Fruit fly (Drosophila melanogaster) whole organism, embryonic: ENCODE measurements around the gene VhaM9.7-b.
A peak's percentile ranks its signal among the peaks of the same experiment; 100 is the strongest.

ENCODE experiments used
- Awh ChIP-seq: fragments of 200-800 bp; sonication (Bioruptor generic); IDR thresholded peaks from 2 replicates; pipeline ENCODE4, ENCODE4 v1.3.6; 2022; ENCODE audit warnings: missing biosample characterization, missing genetic modification characterization
- Bgb ChIP-seq: fragments of 200-800 bp; sonication (Bioruptor generic); IDR thresholded peaks from 2 replicates; pipeline ENCODE4 v1.3.6; 2022; ENCODE audit warnings: missing biosample characterization, missing genetic modification characterization; ENCODE audit not compliant: partially characterized antibody
- C15 ChIP-seq: fragments of 200-800 bp; sonication (Bioruptor generic); IDR thresholded peaks from 3 replicates; pipeline ENCODE4 v1.3.6; 2022; ENCODE audit warnings: missing biosample characterization, missing genetic modification characterization
- CG10209 ChIP-seq: fragments of 200-800 bp; sonication (Bioruptor generic); optimal IDR thresholded peaks from 3 replicates; lab custom pipeline; 2017; ENCODE audit warnings: missing biosample characterization, mild to moderate bottlenecking, missing genetic modification characterization, missing genetic modification reagents
- CG10274 ChIP-seq: fragments of 200-800 bp; sonication (Bioruptor generic); optimal IDR thresholded peaks from 3 replicates; lab custom pipeline; 2017; ENCODE audit warnings: missing biosample characterization, mild to moderate bottlenecking, missing genetic modification characterization
- CG11093 ChIP-seq: fragments of 200-800 bp; sonication (Bioruptor generic); IDR thresholded peaks from 3 replicates; pipeline ENCODE4 v1.3.6; 2022; ENCODE audit warnings: missing biosample characterization, missing genetic modification characterization
- CG13287 ChIP-seq: fragments of 200-800 bp; sonication (Bioruptor generic); IDR thresholded peaks from 2 replicates; pipeline ENCODE4 v1.3.6; 2022; ENCODE audit warnings: missing biosample characterization, missing genetic modification characterization; ENCODE audit not compliant: partially characterized antibody
- CG1602 ChIP-seq: fragments of 200-800 bp; sonication (Bioruptor generic); optimal IDR thresholded peaks from 3 replicates; lab custom pipeline; 2016; ENCODE audit warnings: missing biosample characterization, missing genetic modification characterization
- CG30020 ChIP-seq: fragments of 200-800 bp; optimal IDR thresholded peaks from 2 replicates; lab custom pipeline; 2019; ENCODE audit warnings: missing biosample characterization, mild to moderate bottlenecking, missing genetic modification characterization, moderate library complexity
- CG30431 ChIP-seq: fragments of 200-800 bp; sonication (Bioruptor generic); optimal IDR thresholded peaks from 2 replicates; lab custom pipeline; 2017; ENCODE audit warnings: missing biosample characterization, missing genetic modification characterization
- CG31441 ChIP-seq: fragments of 200-800 bp; sonication (Bioruptor generic); IDR thresholded peaks from 2 replicates; pipeline ENCODE4 v1.3.6; 2022; ENCODE audit warnings: missing biosample characterization, missing genetic modification characterization
- CG6654 ChIP-seq: fragments of 200-800 bp; sonication (Bioruptor generic); optimal IDR thresholded peaks from 2 replicates; lab custom pipeline; 2017; ENCODE audit warnings: missing biosample characterization, mild to moderate bottlenecking, missing genetic modification characterization
- CG6791 ChIP-seq: fragments of 200-800 bp; sonication (Bioruptor generic); IDR thresholded peaks from 3 replicates; pipeline ENCODE4 v1.3.6; 2022; ENCODE audit warnings: missing biosample characterization, missing genetic modification characterization; ENCODE audit not compliant: partially characterized antibody
- CG6813 ChIP-seq: fragments of 200-800 bp; sonication (Bioruptor generic); optimal IDR thresholded peaks from 2 replicates; lab custom pipeline; 2017; ENCODE audit warnings: missing biosample characterization, missing genetic modification characterization, mild to moderate bottlenecking, moderate library complexity, missing genetic modification reagents
- CG7271 ChIP-seq: fragments of 200-800 bp; sonication (Bioruptor generic); optimal IDR thresholded peaks from 2 replicates; lab custom pipeline; 2018; ENCODE audit warnings: missing biosample characterization, mild to moderate bottlenecking, missing genetic modification characterization, moderate library complexity
- CG7987 ChIP-seq: fragments of 200-800 bp; sonication (Bioruptor generic); optimal IDR thresholded peaks from 2 replicates; lab custom pipeline; 2018; ENCODE audit warnings: missing biosample characterization, mild to moderate bottlenecking, missing genetic modification characterization, moderate library complexity
- CG8089 ChIP-seq: fragments of 200-800 bp; sonication (Bioruptor generic); optimal IDR thresholded peaks from 3 replicates; lab custom pipeline; 2016; ENCODE audit warnings: missing biosample characterization, missing genetic modification characterization
- CG8765 ChIP-seq: fragments of 200-800 bp; sonication (Bioruptor generic); IDR thresholded peaks from 2 replicates; pipeline ENCODE4 v1.3.6; 2022; ENCODE audit warnings: missing biosample characterization, missing genetic modification characterization
- CG9797 ChIP-seq: fragments of 200-800 bp; sonication (Bioruptor generic); optimal IDR thresholded peaks from 3 replicates; lab custom pipeline; 2018; ENCODE audit warnings: missing biosample characterization, mild to moderate bottlenecking, missing genetic modification characterization
- CG9932 ChIP-seq: fragments of 200-800 bp; sonication (Bioruptor generic); IDR thresholded peaks from 2 replicates; pipeline ENCODE4 v1.3.6; 2022; ENCODE audit warnings: missing biosample characterization, missing genetic modification characterization
- D ChIP-seq, 2 experiments: fragments of 200-800 bp in 1 of 2; fragments of >200 bp in 1 of 2; sonication (Bioruptor generic) in 1 of 2; optimal IDR thresholded peaks; 2 replicates in 1 of 2; 3 replicates in 1 of 2; lab custom pipeline; 2017; ENCODE audit warnings: mild to moderate bottlenecking in 1 of 2, missing biosample characterization in 1 of 2, missing genetic modification characterization in 1 of 2, missing genetic modification reagents in 1 of 2
- D19A ChIP-seq: fragments of 200-800 bp; optimal IDR thresholded peaks from 3 replicates; lab custom pipeline; 2019; ENCODE audit warnings: missing biosample characterization, mild to moderate bottlenecking, missing genetic modification characterization, moderate library complexity
- D19B ChIP-seq: fragments of 200-800 bp; sonication (Bioruptor generic); optimal IDR thresholded peaks from 2 replicates; lab custom pipeline; 2017; ENCODE audit warnings: missing biosample characterization, mild to moderate bottlenecking, missing genetic modification characterization
- Fer2 ChIP-seq: fragments of 200-800 bp; sonication (Bioruptor generic); optimal IDR thresholded peaks from 2 replicates; lab custom pipeline; 2018; ENCODE audit warnings: missing biosample characterization, mild to moderate bottlenecking, missing genetic modification characterization, moderate library complexity
- Gug ChIP-seq: fragments of 200-800 bp; sonication (Bioruptor generic); IDR thresholded peaks from 4 replicates; pipeline ENCODE4 v1.3.6; 2022; ENCODE audit warnings: missing biosample characterization, missing genetic modification characterization
- Hr3 ChIP-seq: fragments of 200-800 bp; sonication (Bioruptor generic); optimal IDR thresholded peaks from 3 replicates; lab custom pipeline; 2016; ENCODE audit warnings: missing biosample characterization, missing genetic modification characterization
- Med ChIP-seq: fragments of 200-800 bp; sonication (Bioruptor generic); peaks from one replicate; lab custom pipeline; 2016; ENCODE audit warnings: missing biosample characterization, missing genetic modification characterization, mild to moderate bottlenecking, inconsistent platforms, moderate library complexity
- Mrtf ChIP-seq: fragments of 200-800 bp; sonication (Bioruptor generic); IDR thresholded peaks from 3 replicates; pipeline ENCODE4 v1.3.6; 2022; ENCODE audit warnings: missing biosample characterization, missing genetic modification characterization
- Myb ChIP-seq: fragments of 200-800 bp; sonication (Bioruptor generic); optimal IDR thresholded peaks from 2 replicates; lab custom pipeline; 2016; ENCODE audit warnings: missing biosample characterization, missing genetic modification characterization
- NC2β ChIP-seq: fragments of 200-800 bp; sonication (Bioruptor generic); optimal IDR thresholded peaks from 2 replicates; lab custom pipeline; 2016; ENCODE audit warnings: missing biosample characterization, missing genetic modification characterization
- Oaz ChIP-seq: fragments of 200-800 bp; sonication (Bioruptor generic); IDR thresholded peaks from 2 replicates; pipeline ENCODE4 v1.3.6; 2022; ENCODE audit warnings: missing biosample characterization, missing genetic modification characterization
- Ravus ChIP-seq: fragments of 200-800 bp; sonication (Bioruptor generic); IDR thresholded peaks from 2 replicates; pipeline ENCODE4 v1.3.6; 2022; ENCODE audit warnings: missing biosample characterization, missing genetic modification characterization
- Scr ChIP-seq: fragments of 200-800 bp; sonication (Bioruptor generic); IDR thresholded peaks from 2 replicates; pipeline ENCODE4 v1.3.6; 2022; ENCODE audit warnings: missing biosample characterization, missing genetic modification characterization; ENCODE audit not compliant: partially characterized antibody
- TFAM ChIP-seq: fragments of 200-800 bp; sonication (Bioruptor generic); optimal IDR thresholded peaks from 2 replicates; lab custom pipeline; 2017; ENCODE audit warnings: missing biosample characterization, missing genetic modification characterization, inconsistent platforms
- da ChIP-seq: fragments of 200-800 bp; sonication (Bioruptor generic); optimal IDR thresholded peaks from 2 replicates; lab custom pipeline; 2016; ENCODE audit warnings: missing biosample characterization, missing genetic modification characterization
- dimm ChIP-seq: fragments of 200-800 bp; sonication (Bioruptor generic); IDR thresholded peaks from 2 replicates; pipeline ENCODE4 v1.3.6; 2022; ENCODE audit warnings: missing biosample characterization, missing genetic modification characterization
- her ChIP-seq: fragments of 200-800 bp; sonication (Bioruptor generic); optimal IDR thresholded peaks from 2 replicates; lab custom pipeline; 2016; ENCODE audit warnings: missing biosample characterization, missing genetic modification characterization
- knrl ChIP-seq: fragments of 200-800 bp; sonication (Bioruptor generic); IDR thresholded peaks from 3 replicates; pipeline ENCODE4 v1.3.6; 2022; ENCODE audit warnings: missing biosample characterization, missing genetic modification characterization; ENCODE audit not compliant: partially characterized antibody
- maf-S ChIP-seq: fragments of 200-800 bp; sonication (Bioruptor generic); optimal IDR thresholded peaks from 2 replicates; lab custom pipeline; 2016; ENCODE audit warnings: missing biosample characterization, missing genetic modification characterization
- nau ChIP-seq: fragments of 200-800 bp; sonication (Bioruptor generic); optimal IDR thresholded peaks from 3 replicates; lab custom pipeline; 2017; ENCODE audit warnings: missing biosample characterization, mild to moderate bottlenecking, missing genetic modification characterization, missing genetic modification reagents
- pnt ChIP-seq: fragments of 200-800 bp; sonication (Bioruptor generic); optimal IDR thresholded peaks from 3 replicates; lab custom pipeline; 2016; ENCODE audit warnings: missing biosample characterization, missing genetic modification characterization
- repo ChIP-seq: fragments of 200-800 bp; sonication (Bioruptor generic); optimal IDR thresholded peaks from 2 replicates; lab custom pipeline; 2016; ENCODE audit warnings: missing biosample characterization, missing genetic modification characterization
- sens ChIP-seq: fragments of 200-800 bp; sonication (Bioruptor generic); peaks from one replicate; lab custom pipeline; 2016; ENCODE audit warnings: missing biosample characterization, missing genetic modification characterization
- sens-2 ChIP-seq: fragments of 200-800 bp; sonication (Bioruptor generic); IDR thresholded peaks from 2 replicates; pipeline ENCODE4 v1.3.6; 2022; ENCODE audit warnings: missing biosample characterization, missing genetic modification characterization
- sisA ChIP-seq: fragments of 200-800 bp; sonication (Bioruptor generic); IDR thresholded peaks from 2 replicates; pipeline ENCODE4 v1.3.6; 2022; ENCODE audit warnings: missing biosample characterization, missing genetic modification characterization
- slou ChIP-seq: fragments of 200-800 bp; sonication (Bioruptor generic); optimal IDR thresholded peaks from 3 replicates; lab custom pipeline; 2016; ENCODE audit warnings: missing biosample characterization, missing genetic modification characterization
- sna ChIP-seq: fragments of 200-800 bp; sonication (Bioruptor generic); IDR thresholded peaks from 2 replicates; pipeline ENCODE4 v1.3.6; 2022; ENCODE audit warnings: missing biosample characterization, missing genetic modification characterization; ENCODE audit not compliant: partially characterized antibody
- stwl ChIP-seq: fragments of 200-800 bp; sonication (Bioruptor generic); optimal IDR thresholded peaks from 3 replicates; lab custom pipeline; 2018; ENCODE audit warnings: missing biosample characterization, mild to moderate bottlenecking, missing genetic modification characterization, moderate library complexity
- tll ChIP-seq, 2 experiments: fragments of 200-800 bp in 1 of 2; fragments of >200 bp in 1 of 2; sonication (Bioruptor generic) in 1 of 2; optimal IDR thresholded peaks; 2 replicates each; lab custom pipeline; 2017 to 2019; ENCODE audit warnings: missing biosample characterization in 2 of 2, missing genetic modification characterization in 2 of 2, mild to moderate bottlenecking in 1 of 2, moderate library complexity in 1 of 2
- trem ChIP-seq: fragments of 200-800 bp; optimal IDR thresholded peaks from 3 replicates; lab custom pipeline; 2019; ENCODE audit warnings: missing biosample characterization, mild to moderate bottlenecking, missing genetic modification characterization, moderate library complexity
- zfh2 ChIP-seq: fragments of 200-800 bp; sonication (Bioruptor generic); optimal IDR thresholded peaks from 2 replicates; lab custom pipeline; 2016; ENCODE audit warnings: missing biosample characterization, missing genetic modification characterization

VhaM9.7-b gene

DNA sequence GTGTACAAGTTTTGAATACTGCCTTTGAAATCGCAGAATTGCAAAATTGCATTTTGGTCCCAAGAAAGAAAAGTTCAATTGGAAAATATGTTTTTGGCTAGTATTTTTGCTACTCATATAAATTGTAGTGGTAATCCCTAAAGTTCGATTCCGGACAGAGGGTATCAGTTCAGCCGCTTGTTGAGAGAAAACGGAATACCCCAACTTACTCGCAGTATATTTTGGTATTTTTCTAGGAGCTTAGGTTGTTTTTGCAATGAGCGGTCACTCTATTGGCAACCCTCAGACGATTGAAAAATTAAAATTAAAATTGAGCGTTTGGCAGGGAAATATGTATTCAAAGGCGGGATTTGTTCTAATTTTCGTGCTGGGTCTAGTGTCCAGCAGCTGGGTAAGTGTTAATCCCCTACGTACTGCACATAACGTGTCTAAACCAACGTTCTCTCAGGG lies 34.7 kb downstream of the VhaM9.7-b start:
- TF ChIP-seq Hr3 (GFP tag; lab: Kevin White, UChicago) (no peak), TFAM (no peak), zfh2 (GFP tag; lab: Kevin White, UChicago) (no peak), slou (GFP tag; lab: Kevin White, UChicago) (no peak), CG7271 (tag; lab: Kevin White, UChicago) (no peak), CG7987 (GFP tag; lab: Kevin White, UChicago) (no peak), sens (GFP tag; lab: Kevin White, UChicago) (no peak), nau (no peak), CG13287 (GFP tag; lab: Robert Waterston, UW) (peak; percentile 19; the same call in 1 of the 2 replicates), NC2β (GFP tag; lab: Kevin White, UChicago) (no peak), sisA (GFP tag; lab: Robert Waterston, UW) (no peak), Med (no peak), her (no peak), CG6813 (no peak), CG10209 (GFP tag; lab: Kevin White, UChicago) (no peak), trem (tag; lab: Kevin White, UChicago) (peak; percentile 13), C15 (no peak), stwl (tag; lab: Kevin White, UChicago) (peak; percentile 58), CG9797 (peak; percentile 72), knrl (GFP tag; lab: Robert Waterston, UW) (0 out of 3 replicates have a peak, but pooled peaks have one; percentile 10), CG8089 (no peak), D (optimal IDR thresholded peaks at IDR 0.05; lab: Kevin White, UChicago) (no peak), D (GFP tag; optimal IDR thresholded peaks at IDR 0.05; lab: Kevin White, UChicago) (no peak), Fer2 (tag; lab: Kevin White, UChicago) (no peak), CG11093 (GFP tag; lab: Robert Waterston, UW) (no peak), Ravus (GFP tag; lab: Robert Waterston, UW) (no peak), D19B (peak; percentile 49), Myb (GFP tag; lab: Kevin White, UChicago) (no peak), CG30431 (no peak), Awh (GFP tag; lab: Robert Waterston, UW) (no peak), maf-S (GFP tag; lab: Kevin White, UChicago) (no peak), Gug (GFP tag; lab: Robert Waterston, UW) (no peak), repo (no peak), CG10274 (no peak), CG8765 (GFP tag; lab: Robert Waterston, UW) (no peak), sens-2 (no peak), Bgb (GFP tag; lab: Robert Waterston, UW) (no peak), Oaz (no peak), pnt (GFP tag; lab: Kevin White, UChicago) (no peak), CG6654 (GFP tag; lab: Kevin White, UChicago) (no peak), sna (GFP tag; lab: Robert Waterston, UW) (no peak), tll (GFP tag; optimal IDR thresholded peaks at IDR 0.05; lab: Kevin White, UChicago) (no peak), CG9932 (GFP tag; lab: Robert Waterston, UW) (no peak), CG1602 (no peak), dimm (no peak), Mrtf (GFP tag; lab: Robert Waterston, UW) (no peak), D19A (peak; percentile 22), CG6791 (no peak), da (GFP tag; lab: Kevin White, UChicago) (no peak), Scr (no peak), CG30020 (tag; lab: Kevin White, UChicago) (peak; percentile 53), CG31441 (GFP tag; lab: Robert Waterston, UW) (no peak)
